Fruit fly (Drosophila melanogaster): ENCODE results near the gene CG33159.

Gene CG33159

dm6 chr3L:3197464-3197863 lies 6.8 kb downstream of the CG33159 start, which contains the start of gene CG14966 (continued):
- TF ChIP-seq ss (GFP tag; optimal IDR thresholded peaks at IDR 0.05) (peak in 1 of 2 experiments; percentile 23), CG3032 (tag; optimal IDR thresholded peaks at IDR 0.05) (no peak), CG8119 (GFP tag; IDR thresholded peaks at IDR 0.05) (no peak), CG1621 (tag; optimal IDR thresholded peaks at IDR 0.05) (no peak), Eip75B (GFP tag; optimal IDR thresholded peaks at IDR 0.05) (no peak), Ets96B (tag; optimal IDR thresholded peaks at IDR 0.05) (no peak), Sox14 (GFP tag; optimal IDR thresholded peaks at IDR 0.05) (peak; percentile 29), pdm3 (GFP tag; optimal IDR thresholded peaks at IDR 0.05) (peak; percentile 26), Hr4 (GFP tag; optimal IDR thresholded peaks at IDR 0.05) (no peak), fd59A (GFP tag; optimal IDR thresholded peaks at IDR 0.05) (no peak), CG11762 (GFP tag; optimal IDR thresholded peaks at IDR 0.05; ENCODE audit: insufficient read depth) (no peak), Eip78C (GFP tag) (peak; percentile 56), CG15336 (GFP tag; IDR thresholded peaks at IDR 0.05) (no peak), acj6 (GFP tag; optimal IDR thresholded peaks at IDR 0.05) (no peak), Lpt (GFP tag; optimal IDR thresholded peaks at IDR 0.05) (no peak), Gug (GFP tag; IDR thresholded peaks at IDR 0.05) (no peak), Sox102F (GFP tag; optimal IDR thresholded peaks at IDR 0.05) (no peak), vri (GFP tag; optimal IDR thresholded peaks at IDR 0.05) (no peak), topi (GFP tag; optimal IDR thresholded peaks at IDR 0.05) (peak; percentile 33), svp (GFP tag) (peak; percentile 65), Blimp-1 (GFP tag; optimal IDR thresholded peaks at IDR 0.05) (no peak), CG11902 (GFP tag; optimal IDR thresholded peaks at IDR 0.05) (no peak), CG10669 (GFP tag; optimal IDR thresholded peaks at IDR 0.05) (no peak), Sox15 (GFP tag; optimal IDR thresholded peaks at IDR 0.05) (no peak), CG3919 (GFP tag; optimal IDR thresholded peaks at IDR 0.05) (no peak), dsx (GFP tag; optimal IDR thresholded peaks at IDR 0.05; ENCODE audit: poor library complexity, severe bottlenecking) (peak; percentile 9), achi (GFP tag; optimal IDR thresholded peaks at IDR 0.05) (no peak)

- peak; percentile 93 for TF ChIP-seq Eip93F (GFP tag; optimal IDR thresholded peaks at IDR 0.05)
- TF ChIP-seq ss (GFP tag; optimal IDR thresholded peaks at IDR 0.05): peak; percentile 69 to 83
- peak; percentile 97 for TF ChIP-seq CG11762 (GFP tag; optimal IDR thresholded peaks at IDR 0.05; ENCODE audit: insufficient read depth)
- peak; percentile 97 for TF ChIP-seq acj6 (GFP tag; optimal IDR thresholded peaks at IDR 0.05)
- peak; percentile 97 for TF ChIP-seq CG7368 (GFP tag; optimal IDR thresholded peaks at IDR 0.05)
- TF ChIP-seq CG3919 (GFP tag; optimal IDR thresholded peaks at IDR 0.05): peak; percentile 98
- TF ChIP-seq CG32006 (GFP tag; optimal IDR thresholded peaks at IDR 0.05): peak; percentile 99
- TF ChIP-seq esn (GFP tag; optimal IDR thresholded peaks at IDR 0.05): peak; percentile 98
- TF ChIP-seq Met (GFP tag; optimal IDR thresholded peaks at IDR 0.05): peak; percentile 97
- TF ChIP-seq CG8119 (GFP tag; IDR thresholded peaks at IDR 0.05): peak; percentile 98
- TF ChIP-seq CG16779 (tag; optimal IDR thresholded peaks at IDR 0.05): peak; percentile 93
- peak; percentile 99 for TF ChIP-seq CG15336 (GFP tag; IDR thresholded peaks at IDR 0.05)
- TF ChIP-seq salr (GFP tag; optimal IDR thresholded peaks at IDR 0.05): peak; percentile 89 to 97
- TF ChIP-seq cyc (GFP tag; optimal IDR thresholded peaks at IDR 0.05): peak; percentile 95
- TF ChIP-seq CG11902 (GFP tag; optimal IDR thresholded peaks at IDR 0.05): peak; percentile 93
- peak; percentile 98 for TF ChIP-seq Eip78C (GFP tag)
- TF ChIP-seq fd85E (GFP tag; optimal IDR thresholded peaks at IDR 0.05): peak; percentile 93
- peak; percentile 98 for TF ChIP-seq OdsH (GFP tag; optimal IDR thresholded peaks at IDR 0.05)
- TF ChIP-seq spab (GFP tag; optimal IDR thresholded peaks at IDR 0.05): peak; percentile 86
- TF ChIP-seq CG34406 (GFP tag; optimal IDR thresholded peaks at IDR 0.05): peak; percentile 98
- peak; percentile 85 for TF ChIP-seq CG9139 (GFP tag; optimal IDR thresholded peaks at IDR 0.05)
- TF ChIP-seq CG6276 (GFP tag; optimal IDR thresholded peaks at IDR 0.05): peak; percentile 98
- TF ChIP-seq pdm3 (GFP tag; optimal IDR thresholded peaks at IDR 0.05): peak; percentile 97
- peak; percentile 91 for TF ChIP-seq CG3032 (tag; optimal IDR thresholded peaks at IDR 0.05)
- TF ChIP-seq CG31627 (GFP tag; optimal IDR thresholded peaks at IDR 0.05): peak; percentile 90
- TF ChIP-seq lz (GFP tag; optimal IDR thresholded peaks at IDR 0.05): peak; percentile 92
- TF ChIP-seq net (GFP tag; optimal IDR thresholded peaks at IDR 0.05): peak; percentile 98
- peak; percentile 98 for TF ChIP-seq CG10631 (GFP tag; optimal IDR thresholded peaks at IDR 0.05)
- TF ChIP-seq Sox14 (GFP tag; optimal IDR thresholded peaks at IDR 0.05): peak; percentile 94
- TF ChIP-seq topi (GFP tag; optimal IDR thresholded peaks at IDR 0.05): peak; percentile 96
- TF ChIP-seq CG10669 (GFP tag; optimal IDR thresholded peaks at IDR 0.05): peak; percentile 96
- peak; percentile 93 for TF ChIP-seq Smox (GFP tag; optimal IDR thresholded peaks at IDR 0.05)
- TF ChIP-seq Lpt (GFP tag; optimal IDR thresholded peaks at IDR 0.05): peak; percentile 96
- TF ChIP-seq CG8632 (GFP tag; optimal IDR thresholded peaks at IDR 0.05): peak; percentile 97
- peak; percentile 93 for TF ChIP-seq dsx (GFP tag; optimal IDR thresholded peaks at IDR 0.05; ENCODE audit: poor library complexity, severe bottlenecking)
- TF ChIP-seq svp (GFP tag): peak; percentile 97
- TF ChIP-seq fd59A (GFP tag; optimal IDR thresholded peaks at IDR 0.05): peak; percentile 80
- TF ChIP-seq Hr38 (GFP tag; optimal IDR thresholded peaks at IDR 0.05): no peak
These were observed 10.2 kb downstream of the CG33159 start for dm6 chr3L:3194059-3194458.
